Fruit fly (Drosophila melanogaster): ENCODE data around the gene Ddc.

- no peak for TF ChIP-seq fd96Ca (GFP tag; IDR thresholded peaks at IDR 0.05)
- no peak for TF ChIP-seq CG13204 (GFP tag; optimal IDR thresholded peaks at IDR 0.05)
Measured at dm6 chr2L:19108377-19108876, 11.7 kb downstream of the Ddc start, which contains the start of gene Lim3.
